Fruit fly (Drosophila melanogaster) S2 (cell line): ENCODE data around the gene CG4678.

Experiments used
- CG8478 ChIP-seq: fragments of >200 bp; optimal IDR thresholded peaks from 2 replicates; lab custom pipeline; 2018
- CTCF ChIP-seq, 2 experiments: fragments of >200 bp; optimal IDR thresholded peaks; 2 replicates each; lab custom pipeline; 2018

CG4678 gene

DNA sequence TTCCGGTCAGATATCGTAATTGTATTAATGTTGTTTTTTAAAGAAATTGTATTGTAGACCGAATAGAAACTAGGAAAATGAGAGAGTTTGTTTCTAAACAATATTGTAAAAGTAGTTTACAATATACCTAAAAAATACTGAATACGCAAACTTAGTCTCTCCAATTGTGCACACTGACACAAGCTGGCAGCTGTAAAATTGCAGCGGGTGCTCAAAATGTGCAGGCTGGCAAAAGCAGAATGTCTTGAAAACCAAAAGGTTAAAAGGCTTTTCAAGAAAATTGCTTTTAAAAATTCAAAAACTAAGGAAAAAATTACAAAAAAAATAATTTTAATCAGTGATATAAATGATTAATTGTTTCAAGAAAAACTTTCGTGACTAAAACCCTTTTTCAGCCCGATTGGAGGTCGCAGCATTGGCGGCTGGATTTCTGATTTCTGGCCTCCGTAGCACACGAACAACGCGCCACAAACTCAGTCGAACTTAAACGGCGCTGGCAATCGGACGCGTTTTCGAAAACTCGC lies at the start of gene CG4678:
TSS of gene CG4678 (plus strand) at position 474 of the 524 bp plus-strand sequence.
- TF ChIP-seq CG8478 (lab: Kevin White, UChicago) (no peak), CTCF (optimal IDR thresholded peaks at IDR 0.05; lab: Kevin White, UChicago) (peak in 1 of 2 experiments; percentile 23)

DNA sequence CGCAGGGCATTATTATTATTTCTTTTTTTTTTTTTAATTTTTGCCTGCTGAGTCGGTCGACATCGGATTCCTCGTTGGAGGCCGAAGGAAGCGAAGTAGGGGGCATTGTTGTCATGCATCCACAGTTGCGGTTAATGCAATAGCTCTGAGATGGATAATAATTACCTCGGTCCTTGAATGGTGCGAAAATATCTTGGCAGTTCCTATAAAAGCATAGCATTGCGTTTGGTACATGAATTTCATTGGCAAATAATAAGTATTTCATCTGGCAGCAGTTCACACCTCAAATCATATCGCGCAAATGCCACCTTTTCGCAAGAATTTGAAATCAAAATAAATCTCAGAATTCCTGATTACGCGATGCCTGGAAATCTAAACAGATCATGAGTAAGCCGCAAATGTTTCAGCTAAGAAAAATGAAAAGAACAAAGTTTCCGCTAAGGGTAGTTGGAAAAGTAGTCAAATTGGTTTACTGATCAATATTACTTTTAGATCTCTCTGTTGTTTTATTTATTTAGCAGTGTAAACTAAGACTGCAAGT lies 48.8 kb upstream of the CG4678 start:
- TF ChIP-seq CTCF (optimal IDR thresholded peaks at IDR 0.05; lab: Kevin White, UChicago) (no peak), CG8478 (lab: Kevin White, UChicago) (no peak)

DNA sequence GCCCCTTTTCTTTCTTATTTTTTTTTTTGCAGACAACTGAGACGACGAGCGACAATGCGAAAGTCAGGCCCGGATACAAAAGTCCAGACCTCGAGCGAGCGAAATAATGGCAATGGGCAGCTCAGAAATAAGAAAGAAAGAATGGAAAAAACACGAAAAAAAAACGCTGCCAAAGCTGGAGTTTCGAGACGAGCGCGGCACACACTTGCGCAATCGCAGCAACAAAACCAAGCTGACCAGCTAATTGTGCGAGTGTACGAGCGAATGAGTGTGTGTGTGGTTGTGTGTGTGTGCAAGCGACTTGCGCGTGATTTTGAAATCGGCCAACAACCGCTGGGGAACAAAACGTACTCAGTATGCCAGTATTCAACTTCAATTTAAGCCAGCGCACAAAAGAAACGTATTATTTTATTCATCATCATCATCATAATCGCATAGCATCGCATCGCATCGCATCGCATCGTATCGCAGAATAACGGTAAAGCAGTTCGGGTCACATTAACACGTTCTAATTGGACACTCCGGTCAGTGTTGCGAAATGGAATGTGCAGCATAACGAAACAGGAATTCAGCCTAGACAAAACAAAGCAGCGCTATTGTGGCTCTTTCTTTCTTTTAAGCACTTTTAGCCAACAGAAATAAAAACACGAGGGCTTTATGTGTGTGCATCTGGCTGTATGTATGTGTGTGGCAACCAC lies 48.0 kb upstream of the CG4678 start:
- no peak for TF ChIP-seq CG8478 (lab: Kevin White, UChicago)
- no peak for TF ChIP-seq CTCF (optimal IDR thresholded peaks at IDR 0.05; lab: Kevin White, UChicago)

DNA sequence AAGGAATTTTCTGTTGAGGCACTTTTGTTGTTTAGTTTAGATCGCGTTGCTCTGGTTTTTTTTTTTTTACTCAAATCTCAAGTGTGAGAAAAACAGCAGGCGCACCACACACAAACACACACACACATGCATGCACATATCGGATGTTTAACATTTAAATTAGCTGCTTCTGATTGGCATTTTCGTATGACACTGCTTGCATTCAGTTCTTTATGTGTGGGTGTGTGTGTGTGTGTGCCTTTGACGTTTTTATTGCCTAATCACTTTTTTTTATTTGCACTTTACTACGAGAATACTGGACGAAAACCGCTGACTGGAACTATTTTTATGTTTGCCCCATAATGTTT lies 47.5 kb upstream of the CG4678 start:
- TF ChIP-seq CG8478 (lab: Kevin White, UChicago) (no peak), CTCF (optimal IDR thresholded peaks at IDR 0.05; lab: Kevin White, UChicago) (no peak)

DNA sequence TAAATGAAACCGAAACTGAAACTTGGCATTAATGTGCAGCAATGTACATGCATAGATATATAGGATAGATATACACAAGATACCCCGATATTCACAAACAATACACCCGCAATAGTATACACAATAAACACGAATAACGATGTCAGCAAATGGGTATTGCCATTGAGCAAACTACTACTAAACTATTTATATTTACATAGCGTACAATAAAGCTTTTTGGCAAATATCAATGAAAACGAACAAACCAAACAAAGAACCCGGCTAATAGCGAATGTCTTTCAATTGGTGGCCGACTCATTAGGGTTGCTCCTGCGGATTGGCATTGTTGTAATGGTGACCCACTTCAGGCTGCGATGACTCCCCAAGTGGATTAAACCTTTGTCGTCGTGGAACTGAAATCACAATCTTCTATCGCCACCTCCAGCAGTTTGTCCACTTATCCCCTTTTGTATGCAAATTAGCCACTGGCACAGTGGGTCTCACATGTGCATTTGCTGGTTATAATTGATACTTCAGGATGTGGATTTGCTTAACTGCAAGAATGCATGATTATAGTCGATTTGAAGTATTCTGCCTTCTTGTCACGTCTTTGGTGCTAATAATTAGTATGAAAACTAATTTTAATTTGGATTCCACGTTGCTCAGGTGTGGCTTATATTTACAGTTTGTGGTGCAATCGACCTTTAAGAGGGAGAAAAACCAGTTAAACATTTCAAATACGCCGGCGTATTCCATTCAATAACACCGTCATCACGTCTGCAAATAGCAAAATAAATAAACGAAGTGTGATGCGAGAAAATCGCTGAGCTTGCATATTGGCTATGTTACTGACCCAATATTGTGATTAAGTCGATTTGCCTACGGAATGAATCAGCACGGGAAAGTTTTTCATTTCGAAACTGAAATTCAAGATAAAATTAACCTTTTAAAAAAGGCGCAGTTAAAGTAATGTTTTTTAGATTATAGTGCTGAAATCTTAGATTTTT lies 45.6 kb upstream of the CG4678 start:
- TF ChIP-seq CTCF (optimal IDR thresholded peaks at IDR 0.05; lab: Kevin White, UChicago) = no peak

DNA sequence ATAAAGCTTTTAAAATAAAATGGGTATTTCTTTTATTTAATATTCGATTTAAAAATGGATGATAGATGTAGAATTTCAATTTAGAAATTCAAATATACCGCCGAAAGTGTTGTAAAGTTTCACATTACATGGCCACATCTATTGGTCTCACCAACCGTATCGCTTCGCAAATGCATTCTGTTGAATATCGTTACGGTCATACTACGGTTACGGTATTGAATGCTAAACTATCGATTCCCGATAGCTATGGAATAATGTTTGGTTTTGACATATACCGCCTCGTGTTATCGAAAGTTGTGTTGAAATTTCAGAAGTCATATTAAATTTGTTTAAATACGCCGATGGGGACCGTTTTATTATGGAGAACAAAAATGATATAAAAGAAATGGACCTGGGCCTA lies 44.8 kb upstream of the CG4678 start, which contains the start of the genes CG32573 and CG42512:
TSS of gene CG32573 (plus strand) at position 279 of the 400 bp plus-strand sequence.
TSS of gene CG42512 (plus strand) at position 279 of the 400 bp plus-strand sequence.
- TF ChIP-seq CTCF (optimal IDR thresholded peaks at IDR 0.05; lab: Kevin White, UChicago) (no peak), CG8478 (lab: Kevin White, UChicago) (no peak)

DNA sequence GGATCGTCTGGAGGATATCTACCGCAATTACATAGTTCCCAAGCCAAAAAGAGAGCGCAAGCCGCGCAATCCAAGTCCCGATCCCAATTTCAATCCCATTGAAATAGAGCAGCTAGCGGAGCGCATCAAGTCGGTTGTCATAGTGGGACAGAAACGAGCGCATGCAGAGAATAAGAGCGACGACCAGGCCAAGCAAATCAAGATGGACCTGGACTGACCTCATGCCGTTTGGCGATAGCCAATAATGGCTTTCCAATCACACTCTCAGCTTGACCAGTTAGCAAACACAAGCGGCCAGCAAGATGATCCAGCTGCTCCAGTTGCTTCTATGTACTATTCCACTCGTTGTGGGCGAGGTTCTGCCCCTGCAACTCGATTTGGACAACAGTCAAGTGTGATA lies 44.3 kb upstream of the CG4678 start:
- no peak for TF ChIP-seq CG8478 (lab: Kevin White, UChicago)
- TF ChIP-seq CTCF (optimal IDR thresholded peaks at IDR 0.05; lab: Kevin White, UChicago) = no peak

DNA sequence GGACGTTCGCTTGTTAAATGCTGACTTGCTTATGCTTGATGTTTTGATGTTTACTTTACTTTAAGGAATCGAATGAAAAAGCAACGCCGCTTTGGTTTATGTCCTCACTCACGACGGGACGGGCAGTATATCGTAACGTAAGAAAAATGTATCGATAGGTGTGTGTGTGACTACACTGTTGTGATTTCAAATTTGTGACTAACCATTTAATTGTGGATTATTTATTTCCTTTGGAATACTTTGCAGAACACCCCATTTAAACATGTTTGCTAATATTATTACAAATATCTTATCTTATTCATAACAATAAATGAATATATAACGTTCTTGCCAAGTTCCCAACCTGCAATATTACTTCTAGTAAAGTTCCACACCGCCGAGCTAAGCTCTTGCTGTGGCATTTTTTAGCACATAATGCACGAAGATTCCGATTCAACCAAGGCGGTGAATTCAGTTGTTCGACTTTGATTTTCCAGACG lies 41.0 kb upstream of the CG4678 start, which contains the start of the genes Nemp and r:
TSS of gene Nemp (minus strand) at position 85 of the 479 bp plus-strand sequence.
TSS of gene r (plus strand) at position 429 of the 479 bp plus-strand sequence.
- peak in 1 of 2 experiments; percentile 1 for TF ChIP-seq CTCF (optimal IDR thresholded peaks at IDR 0.05; lab: Kevin White, UChicago)
- TF ChIP-seq CG8478 (lab: Kevin White, UChicago) = no peak

DNA sequence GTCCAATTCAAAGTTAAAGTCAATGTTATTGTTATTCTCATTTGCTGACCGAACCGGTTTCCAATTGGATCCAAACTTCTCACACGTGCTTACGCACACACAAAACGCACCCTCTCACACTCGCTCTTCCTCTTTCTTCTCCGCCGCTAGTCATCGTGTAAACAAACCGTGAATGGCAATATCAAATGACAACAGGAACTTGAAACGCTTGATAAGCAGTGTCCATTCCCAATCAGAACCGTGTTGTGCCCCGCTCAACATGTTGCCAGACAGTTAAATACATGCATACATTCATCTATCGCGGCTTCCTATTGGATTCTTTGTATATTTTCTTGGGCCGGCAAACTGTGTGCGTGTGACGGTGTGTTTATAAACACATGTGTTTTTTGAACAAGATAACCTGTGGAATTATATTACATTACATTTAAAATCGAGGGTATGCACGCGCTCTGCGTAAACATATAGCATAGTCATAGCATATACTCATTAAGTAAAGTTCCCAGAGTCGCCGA lies 40.2 kb upstream of the CG4678 start:
- TF ChIP-seq CG8478 (lab: Kevin White, UChicago) (no peak), CTCF (optimal IDR thresholded peaks at IDR 0.05; lab: Kevin White, UChicago) (no peak)

DNA sequence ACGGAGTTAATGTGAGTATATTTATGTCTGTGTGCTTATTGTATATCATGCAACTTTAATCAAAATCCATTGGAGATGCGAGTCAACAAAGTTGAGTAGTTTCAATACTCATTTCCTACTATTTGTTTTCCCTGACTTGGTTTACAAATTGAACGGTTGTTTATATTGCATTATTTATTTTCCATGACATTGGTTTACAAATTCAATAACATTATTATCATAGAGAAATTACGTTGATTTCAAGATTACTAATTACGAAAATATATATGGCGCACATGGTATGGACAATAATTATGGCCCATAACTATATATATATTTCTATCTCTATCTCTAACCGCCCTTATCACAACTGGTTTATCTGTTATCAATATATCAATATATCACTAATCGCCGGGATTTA lies 35.3 kb upstream of the CG4678 start:
- TF ChIP-seq CG8478 (lab: Kevin White, UChicago) (no peak), CTCF (optimal IDR thresholded peaks at IDR 0.05; lab: Kevin White, UChicago) (no peak)

DNA sequence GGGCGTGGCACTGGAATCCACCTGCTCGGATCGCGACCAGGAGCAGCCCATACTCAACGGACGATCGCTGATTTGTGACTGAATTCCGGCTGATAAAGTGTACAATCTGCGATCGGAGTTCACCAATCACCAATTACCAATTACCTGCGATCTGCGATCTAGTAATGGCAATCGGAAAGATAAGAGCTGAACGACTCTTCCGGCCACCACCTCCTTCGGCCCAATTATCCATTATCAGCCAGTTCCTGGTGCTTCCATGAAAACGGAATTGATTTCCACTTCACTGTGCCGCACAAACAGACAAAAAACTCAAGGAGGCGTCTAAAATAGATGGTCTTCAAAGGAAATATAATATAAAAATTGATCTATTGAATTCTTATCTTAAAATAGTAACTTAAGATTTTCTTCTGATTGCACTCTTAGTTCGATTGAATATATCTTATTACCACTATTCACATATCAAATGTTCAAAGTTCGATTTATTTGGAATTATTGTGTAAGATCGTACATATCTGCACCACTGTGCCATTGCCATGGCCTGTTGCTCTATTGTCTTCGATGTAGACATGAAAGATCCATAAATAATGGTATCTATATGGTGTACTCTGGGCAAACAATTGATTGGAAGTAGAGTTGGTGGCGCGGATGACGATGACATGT lies 31.4 kb upstream of the CG4678 start, which contains the start of gene CG15865:
TSS of gene CG15865 (minus strand) at position 51 of the 660 bp plus-strand sequence.
- TF ChIP-seq CTCF (optimal IDR thresholded peaks at IDR 0.05; lab: Kevin White, UChicago) (no peak), CG8478 (lab: Kevin White, UChicago) (no peak)

DNA sequence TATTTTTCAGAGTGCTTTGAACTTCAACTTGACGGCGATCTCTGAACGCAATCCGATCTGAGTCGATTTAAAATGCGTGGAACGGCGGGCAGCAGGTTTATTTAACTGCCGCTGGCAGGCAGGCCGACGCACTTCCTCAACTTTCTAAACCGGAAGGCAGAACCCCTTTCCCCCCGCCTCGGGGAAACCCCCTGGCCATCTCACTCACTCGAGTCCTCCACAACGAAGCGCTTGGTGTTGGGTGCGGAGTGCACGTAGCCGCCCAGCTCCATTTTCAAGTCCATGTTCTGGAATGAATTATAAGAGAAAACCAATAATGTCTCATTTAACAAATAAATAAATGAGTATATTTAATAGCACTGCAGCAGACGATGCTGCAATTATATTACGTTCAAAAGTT lies 26.1 kb upstream of the CG4678 start:
- TF ChIP-seq CTCF (optimal IDR thresholded peaks at IDR 0.05; lab: Kevin White, UChicago) (no peak), CG8478 (lab: Kevin White, UChicago) (no peak)

DNA sequence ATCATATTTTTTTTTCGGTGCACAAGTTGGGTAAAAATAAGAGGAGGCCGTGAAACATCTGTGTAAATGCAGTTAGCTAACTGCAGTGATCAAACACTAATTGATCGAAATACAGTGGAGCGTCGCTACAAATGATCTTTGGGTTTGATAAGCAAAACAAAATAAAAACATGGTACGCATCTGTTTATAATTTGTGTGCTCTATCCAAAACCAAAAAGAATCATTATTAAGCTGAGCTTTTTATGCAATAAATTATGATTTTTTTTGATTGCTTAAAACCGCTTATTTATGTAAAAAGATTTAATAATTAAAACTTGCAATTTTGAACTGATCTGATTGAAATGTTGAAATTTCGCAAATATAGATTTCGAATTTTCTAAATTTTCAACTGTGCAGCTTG lies 25.7 kb upstream of the CG4678 start:
- TF ChIP-seq CG8478 (lab: Kevin White, UChicago) (no peak), CTCF (optimal IDR thresholded peaks at IDR 0.05; lab: Kevin White, UChicago) (no peak)
